Worm (Caenorhabditis elegans): Measurements from ENCODE around the gene math-20.

DNA sequence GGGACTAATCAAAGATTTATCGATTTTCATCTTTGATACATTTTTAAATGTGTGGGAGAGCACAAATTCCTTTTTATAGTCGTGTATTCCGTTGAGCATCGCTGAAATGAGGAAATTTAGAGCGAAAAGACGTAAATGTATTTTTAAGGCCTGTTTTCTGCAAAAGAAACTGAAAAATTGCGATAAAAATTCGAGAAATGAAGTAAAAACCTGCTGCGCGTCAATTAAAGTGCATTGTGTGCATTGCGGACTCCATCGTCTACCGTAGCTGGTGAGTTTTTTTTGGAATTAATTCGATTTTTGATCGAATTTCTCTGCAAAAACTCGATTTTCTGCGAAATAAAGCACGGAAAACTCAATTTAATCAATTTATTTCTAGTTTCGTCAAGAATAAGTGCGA is 43.0 kb downstream of the math-20 start, which contains the start of gene bath-19:
- no peak for TF ChIP-seq ceh-79 (tag; optimal IDR thresholded peaks at IDR 0.05)
- no peak for TF ChIP-seq unc-62 (GFP tag; optimal IDR thresholded peaks at IDR 0.05)
- TF ChIP-seq fkh-3 (tag; optimal IDR thresholded peaks at IDR 0.05) = no peak
- TF ChIP-seq nhr-90 (tag; optimal IDR thresholded peaks at IDR 0.05) = no peak
- no peak for TF ChIP-seq aptf-2 (GFP tag; conservative IDR thresholded peaks at IDR 0.05)
- no peak for TF ChIP-seq snpc-1.1 (tag; optimal IDR thresholded peaks at IDR 0.05; ENCODE audit: insufficient read depth)
